Worm (Caenorhabditis elegans): ENCODE data around the gene F46G10.1.
A peak's percentile ranks its signal among the peaks of the same experiment; 100 is the strongest.

Gene F46G10.1

ce11 chrX:13328868-13329267 lies 17.3 kb upstream of the F46G10.1 start (continued):
- TF ChIP-seq ceh-82 (tag; optimal IDR thresholded peaks at IDR 0.05), result peak; percentile 32 to 78 (median 52)
- no peak for TF ChIP-seq vab-15 (tag; optimal IDR thresholded peaks at IDR 0.05)
- TF ChIP-seq fkh-4 (tag; optimal IDR thresholded peaks at IDR 0.05; ENCODE audit: borderline replicate concordance), result no peak
- TF ChIP-seq sptf-1 (tag; optimal IDR thresholded peaks at IDR 0.05), result no peak
- no peak for TF ChIP-seq nhr-28 (tag; optimal IDR thresholded peaks at IDR 0.05)
- TF ChIP-seq mef-2 (tag; optimal IDR thresholded peaks at IDR 0.05), result peak; percentile 47
- TF ChIP-seq ceh-88 (GFP tag; IDR thresholded peaks at IDR 0.05), result no peak
- TF ChIP-seq snpc-4 (tag; optimal IDR thresholded peaks at IDR 0.05), result peak; percentile 53
- TF ChIP-seq aha-1 (tag; optimal IDR thresholded peaks at IDR 0.05), result no peak
- TF ChIP-seq rnt-1 (tag; optimal IDR thresholded peaks at IDR 0.05), result peak; percentile 89
- TF ChIP-seq ets-5 (GFP tag; IDR thresholded peaks at IDR 0.05), result no peak
- no peak for TF ChIP-seq Y116A8C.19 (tag; optimal IDR thresholded peaks at IDR 0.05; ENCODE audit: borderline replicate concordance)
- no peak for TF ChIP-seq ama-1 (optimal IDR thresholded peaks at IDR 0.05)
- peak; percentile 78 for TF ChIP-seq lin-13 (GFP tag; optimal IDR thresholded peaks at IDR 0.05)
- TF ChIP-seq dpl-1 (GFP tag; optimal IDR thresholded peaks at IDR 0.05), result peak; percentile 50 to 64 (median 59)
- TF ChIP-seq ceh-63 (GFP tag; optimal IDR thresholded peaks at IDR 0.05), result no peak
- peak; percentile 92 for TF ChIP-seq skn-1 (tag; optimal IDR thresholded peaks at IDR 0.05)
- peak; percentile 93 for TF ChIP-seq nhr-20 (tag; optimal IDR thresholded peaks at IDR 0.05)
- TF ChIP-seq xbp-1 (tag; optimal IDR thresholded peaks at IDR 0.05), result peak; percentile 76
- no peak for TF ChIP-seq nhr-84 (tag; optimal IDR thresholded peaks at IDR 0.05)
- peak; percentile 82 for TF ChIP-seq fkh-8 (tag; optimal IDR thresholded peaks at IDR 0.05)
- no peak for TF ChIP-seq fkh-10 (GFP tag; optimal IDR thresholded peaks at IDR 0.05)
- TF ChIP-seq elt-3 (tag; optimal IDR thresholded peaks at IDR 0.05), result peak in 5 of 6 experiments; percentile 13 to 84 (median 76)
- TF ChIP-seq snu-23 (GFP tag; optimal IDR thresholded peaks at IDR 0.05), result peak; percentile 94
- peak; percentile 75 for TF ChIP-seq nhr-47 (tag; optimal IDR thresholded peaks at IDR 0.05)
- TF ChIP-seq ztf-11 (tag; optimal IDR thresholded peaks at IDR 0.05), result no peak
- peak; percentile 58 to 67 for TF ChIP-seq efl-1 (optimal IDR thresholded peaks at IDR 0.05)
- TF ChIP-seq efl-1 (GFP tag; optimal IDR thresholded peaks at IDR 0.05 in 1 of 2), result peak; percentile 49 to 73
- TF ChIP-seq lin-14 (GFP tag; optimal IDR thresholded peaks at IDR 0.05), result peak; percentile 96
- TF ChIP-seq unc-30 (tag; optimal IDR thresholded peaks at IDR 0.05), result no peak
- TF ChIP-seq nhr-76 (tag; optimal IDR thresholded peaks at IDR 0.05), result no peak
- peak; percentile 92 for TF ChIP-seq unc-130 (tag; optimal IDR thresholded peaks at IDR 0.05)

- no peak for TF ChIP-seq tbx-2 (tag; optimal IDR thresholded peaks at IDR 0.05)
- no peak for TF ChIP-seq lin-39 (tag; optimal IDR thresholded peaks at IDR 0.05)
- TF ChIP-seq sup-37 (GFP tag; optimal IDR thresholded peaks at IDR 0.05), result no peak
- peak; percentile 9 for TF ChIP-seq blmp-1 (tag; optimal IDR thresholded peaks at IDR 0.05)
- no peak for TF ChIP-seq unc-98 (GFP tag; IDR thresholded peaks at IDR 0.05)
- no peak for TF ChIP-seq unc-30 (tag; optimal IDR thresholded peaks at IDR 0.05)
- TF ChIP-seq ceh-82 (tag; optimal IDR thresholded peaks at IDR 0.05), result no peak
- no peak for TF ChIP-seq efl-1 (optimal IDR thresholded peaks at IDR 0.05)
- no peak for TF ChIP-seq efl-1 (GFP tag; optimal IDR thresholded peaks at IDR 0.05 in 1 of 2)
- TF ChIP-seq mep-1 (tag; optimal IDR thresholded peaks at IDR 0.05), result no peak
- no peak for TF ChIP-seq ceh-90 (tag; optimal IDR thresholded peaks at IDR 0.05)
- TF ChIP-seq tlp-1 (tag; optimal IDR thresholded peaks at IDR 0.05), result no peak
- TF ChIP-seq unc-62 (GFP tag; optimal IDR thresholded peaks at IDR 0.05), result no peak
- TF ChIP-seq swsn-7 (tag; optimal IDR thresholded peaks at IDR 0.05), result no peak
- TF ChIP-seq unc-86 (tag; optimal IDR thresholded peaks at IDR 0.05), result no peak
- no peak for TF ChIP-seq lir-3 (tag; optimal IDR thresholded peaks at IDR 0.05; ENCODE audit: poor library complexity)
- TF ChIP-seq pax-3 (tag; optimal IDR thresholded peaks at IDR 0.05), result no peak
- TF ChIP-seq nhr-77 (tag; optimal IDR thresholded peaks at IDR 0.05), result no peak
- no peak for TF ChIP-seq aha-1 (tag; optimal IDR thresholded peaks at IDR 0.05)
- TF ChIP-seq nhr-76 (tag; optimal IDR thresholded peaks at IDR 0.05), result no peak
- no peak for TF ChIP-seq hlh-4 (tag; optimal IDR thresholded peaks at IDR 0.05)
- no peak for TF ChIP-seq snu-23 (GFP tag; optimal IDR thresholded peaks at IDR 0.05)
- TF ChIP-seq zag-1 (tag; optimal IDR thresholded peaks at IDR 0.05), result no peak
- peak; percentile 21 for TF ChIP-seq lin-14 (GFP tag; optimal IDR thresholded peaks at IDR 0.05)
- no peak for TF ChIP-seq mef-2 (tag; optimal IDR thresholded peaks at IDR 0.05)
- no peak for TF ChIP-seq ztf-4 (tag; optimal IDR thresholded peaks at IDR 0.05)
- TF ChIP-seq fkh-8 (tag; optimal IDR thresholded peaks at IDR 0.05), result no peak
- TF ChIP-seq elt-2 (tag; optimal IDR thresholded peaks at IDR 0.05), result peak; percentile 57
- peak; percentile 51 for TF ChIP-seq nhr-20 (tag; optimal IDR thresholded peaks at IDR 0.05)
- no peak for TF ChIP-seq skn-1 (tag; optimal IDR thresholded peaks at IDR 0.05)
- TF ChIP-seq lin-35 (GFP tag; optimal IDR thresholded peaks at IDR 0.05), result peak in 1 of 2 experiments; percentile 28
- TF ChIP-seq C34B4.2 (tag; optimal IDR thresholded peaks at IDR 0.05), result no peak
- TF ChIP-seq nhr-11 (tag; optimal IDR thresholded peaks at IDR 0.05), result no peak
Measured at ce11 chrX:13328034-13328433, 16.5 kb upstream of the F46G10.1 start, which contains the start of gene sir-2.2. TSS of gene sir-2.2 (plus strand) at chrX:13328067.
